Fruit fly (Drosophila melanogaster): ENCODE measurements around the gene mh.

The mh gene

DNA sequence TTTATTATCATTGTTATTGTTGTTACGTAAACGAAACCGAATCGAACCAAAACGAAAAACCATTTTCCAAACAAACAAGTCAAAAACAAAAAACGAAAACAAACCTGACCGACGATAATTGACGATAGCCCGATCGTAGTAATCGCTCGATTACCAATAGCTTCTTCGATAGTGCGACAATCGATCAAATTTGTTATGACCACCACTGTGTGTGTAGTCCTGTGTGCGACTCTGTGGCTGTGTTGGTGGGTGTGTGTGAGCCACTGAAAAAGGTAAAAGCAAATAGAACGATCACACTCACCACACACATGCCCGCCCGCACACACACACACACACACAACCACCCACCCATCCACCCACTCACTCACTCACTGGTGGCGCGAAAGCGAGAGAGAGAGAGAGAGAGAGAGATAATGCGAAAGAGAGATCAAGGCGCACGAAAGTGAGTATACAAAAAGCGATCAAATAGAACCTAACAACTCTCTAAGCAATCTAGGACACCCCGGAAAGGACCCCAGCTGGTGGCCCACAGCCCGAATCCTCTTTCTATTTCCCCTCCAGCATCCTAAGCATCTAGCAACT is 9.3 kb upstream of the mh start:
- no peak for TF ChIP-seq D1 (tag; optimal IDR thresholded peaks at IDR 0.05)
- no peak for TF ChIP-seq CG10348 (GFP tag; IDR thresholded peaks at IDR 0.05)
- no peak for TF ChIP-seq CG12605 (GFP tag; IDR thresholded peaks at IDR 0.05)
- TF ChIP-seq Ets98B (GFP tag; IDR thresholded peaks at IDR 0.05), result no peak
- no peak for TF ChIP-seq CG15710 (tag; optimal IDR thresholded peaks at IDR 0.05)
- TF ChIP-seq gl (tag; optimal IDR thresholded peaks at IDR 0.05), result no peak
- no peak for TF ChIP-seq Pif1B (GFP tag; optimal IDR thresholded peaks at IDR 0.05)
- no peak for TF ChIP-seq EcR (GFP tag; optimal IDR thresholded peaks at IDR 0.05)
- no peak for TF ChIP-seq CG8159 (tag; optimal IDR thresholded peaks at IDR 0.05)
- no peak for TF ChIP-seq fd96Ca (GFP tag; IDR thresholded peaks at IDR 0.05)

DNA sequence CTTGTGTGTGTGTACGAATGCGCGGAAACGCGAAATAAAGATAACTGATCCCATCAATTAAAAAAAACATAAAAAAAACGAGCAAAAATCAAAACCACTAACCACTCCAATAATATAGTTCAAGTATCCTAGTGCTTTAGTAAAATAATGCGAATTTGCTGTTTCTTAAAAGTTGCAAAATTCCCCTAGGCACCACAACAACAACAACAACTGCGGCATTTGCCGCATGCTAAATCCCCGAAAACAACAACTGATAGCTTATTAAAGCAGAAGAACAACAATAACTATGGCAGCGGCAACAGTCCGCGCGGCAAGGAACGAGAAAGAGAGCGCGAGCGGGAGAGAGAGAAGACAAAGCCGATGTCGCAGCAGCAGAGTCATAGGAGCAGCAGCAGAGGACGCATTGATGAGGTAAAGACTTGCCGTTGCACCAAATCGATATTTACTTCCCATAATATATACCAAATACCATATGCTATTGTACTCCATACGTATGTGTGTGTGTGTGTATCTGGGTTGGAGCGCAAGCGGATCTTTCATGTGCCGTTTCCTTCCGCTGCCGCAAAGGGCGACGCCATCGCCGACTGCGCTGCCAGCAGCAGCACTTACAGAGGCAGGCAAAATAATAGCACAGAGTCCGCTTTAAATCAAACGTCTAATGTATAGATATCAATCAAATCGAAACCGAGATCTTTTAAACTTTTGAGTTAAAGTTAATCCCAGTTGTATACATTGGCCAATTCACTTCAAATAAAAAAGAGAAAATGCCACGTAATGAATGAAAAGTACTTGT is 8.0 kb upstream of the mh start:
- TF ChIP-seq rn (GFP tag; IDR thresholded peaks at IDR 0.05) (no peak), CG13204 (GFP tag; optimal IDR thresholded peaks at IDR 0.05) (peak; percentile 16)

dm6 chrX:15482236-15482660 is 7.0 kb upstream of the mh start, which contains the start of gene CG6340:
Gene CG6340, plus strand, starts transcription at chrX:15482374.
- TF ChIP-seq CG15710 (tag; optimal IDR thresholded peaks at IDR 0.05) (peak; percentile 17), CG8159 (tag; optimal IDR thresholded peaks at IDR 0.05) (peak; percentile 37), CG4496 (GFP tag; IDR thresholded peaks at IDR 0.05) (0 out of 3 replicates have a peak, but pooled peaks have one; percentile 18), Ets98B (GFP tag; IDR thresholded peaks at IDR 0.05) (no peak), CG8301 (tag; optimal IDR thresholded peaks at IDR 0.05) (peak; percentile 6)

DNA sequence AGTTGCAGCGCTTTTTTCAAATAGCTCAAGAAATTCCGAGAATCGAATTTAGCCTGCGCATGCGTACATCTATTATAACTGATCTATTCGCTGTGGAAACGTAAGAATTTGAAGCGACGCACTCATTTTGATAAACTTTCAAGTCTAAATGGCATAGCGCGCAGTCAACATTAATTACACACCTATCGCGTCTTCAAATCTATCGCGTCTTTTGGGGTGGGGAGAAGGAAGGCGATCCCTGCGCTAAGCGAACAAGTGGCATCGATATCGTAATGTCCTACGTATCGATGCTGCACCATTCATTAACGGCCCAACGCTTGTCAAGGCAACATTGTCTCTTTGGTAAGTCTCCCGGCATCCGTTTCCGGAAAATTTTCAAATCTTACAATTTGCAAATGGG is 591 bp upstream of the mh start, which contains the start of gene CG6324:
TSS of gene CG6324 (plus strand) at position 301 of the 400 bp plus-strand sequence.
- TF ChIP-seq CG12605 (GFP tag; IDR thresholded peaks at IDR 0.05) (no peak), CG34367 (tag; optimal IDR thresholded peaks at IDR 0.05) (no peak), CG17806 (tag; optimal IDR thresholded peaks at IDR 0.05) (no peak), gl (tag; optimal IDR thresholded peaks at IDR 0.05) (no peak), Pif1B (GFP tag; optimal IDR thresholded peaks at IDR 0.05) (no peak), CG15710 (tag; optimal IDR thresholded peaks at IDR 0.05) (no peak), CG8301 (tag; optimal IDR thresholded peaks at IDR 0.05) (no peak), Pif1A (GFP tag; optimal IDR thresholded peaks at IDR 0.05) (no peak)

dm6 chrX:15471904-15472303 is 3.3 kb downstream of the mh start, which contains the start of the genes Grip128 and Alg14:
Gene Grip128, minus strand, starts transcription at chrX:15472119.
Gene Alg14, plus strand, starts transcription at chrX:15472164.
- no peak for TF ChIP-seq gl (tag; optimal IDR thresholded peaks at IDR 0.05)
- TF ChIP-seq Snoo (tag; optimal IDR thresholded peaks at IDR 0.05), result no peak
- no peak for TF ChIP-seq CG34367 (tag; optimal IDR thresholded peaks at IDR 0.05)
- no peak for TF ChIP-seq CG10348 (GFP tag; IDR thresholded peaks at IDR 0.05)

DNA sequence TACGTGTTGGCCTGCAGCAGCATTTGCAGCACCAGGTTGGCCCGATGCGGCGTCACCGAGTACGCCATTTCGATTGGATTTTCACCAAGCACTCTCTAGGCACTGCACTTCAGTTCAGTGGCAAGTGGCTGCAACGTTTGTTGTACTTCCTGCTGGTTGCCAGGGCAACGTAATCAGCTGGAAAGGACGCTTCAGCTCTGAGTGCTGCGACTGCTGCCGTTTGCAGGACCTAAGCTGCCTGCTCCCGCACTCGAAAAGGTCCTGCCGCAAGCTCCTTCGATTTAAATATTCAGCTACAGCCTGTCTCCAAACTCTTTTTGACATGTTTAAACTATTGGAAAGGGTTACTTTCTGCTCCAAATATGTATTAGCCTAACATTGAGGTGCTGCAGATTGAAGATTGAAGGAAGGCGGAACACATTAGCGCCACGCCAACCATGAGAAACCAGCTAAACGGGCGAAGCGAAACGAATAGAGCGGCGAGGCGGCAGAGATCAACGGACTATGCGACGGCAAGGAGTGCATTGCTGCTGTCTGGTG is 7.7 kb downstream of the mh start, which contains the start of the genes CG15642 and CG15641:
TSS of gene CG15642 (minus strand) at position 356 of the 540 bp plus-strand sequence.
TSS of gene CG15641 (plus strand) at position 490 of the 540 bp plus-strand sequence.
- TF ChIP-seq Snoo (tag; optimal IDR thresholded peaks at IDR 0.05) (no peak), CG8159 (tag; optimal IDR thresholded peaks at IDR 0.05) (no peak), CG13204 (GFP tag; optimal IDR thresholded peaks at IDR 0.05) (no peak), CG9948 (tag; optimal IDR thresholded peaks at IDR 0.05) (no peak), CG14655 (GFP tag; optimal IDR thresholded peaks at IDR 0.05) (no peak), CG15710 (tag; optimal IDR thresholded peaks at IDR 0.05) (no peak), fd96Ca (GFP tag; IDR thresholded peaks at IDR 0.05) (no peak), rn (GFP tag; IDR thresholded peaks at IDR 0.05) (no peak), D1 (tag; optimal IDR thresholded peaks at IDR 0.05) (no peak), Pif1A (GFP tag; optimal IDR thresholded peaks at IDR 0.05) (no peak), CG12605 (GFP tag; IDR thresholded peaks at IDR 0.05) (no peak), CG10348 (GFP tag; IDR thresholded peaks at IDR 0.05) (no peak), EcR (GFP tag; optimal IDR thresholded peaks at IDR 0.05) (no peak), CG34367 (tag; optimal IDR thresholded peaks at IDR 0.05) (no peak), CG17806 (tag; optimal IDR thresholded peaks at IDR 0.05) (no peak), CG4496 (GFP tag; IDR thresholded peaks at IDR 0.05) (no peak), Pif1B (GFP tag; optimal IDR thresholded peaks at IDR 0.05) (no peak)

dm6 chrX:15465410-15465809 is 9.8 kb downstream of the mh start:
- 0 out of 2 replicates have a peak, but pooled peaks have one; percentile 30 for TF ChIP-seq CG32121 (GFP tag; IDR thresholded peaks at IDR 0.05)
- no peak for TF ChIP-seq CG10348 (GFP tag; IDR thresholded peaks at IDR 0.05)
- TF ChIP-seq rn (GFP tag; IDR thresholded peaks at IDR 0.05), result no peak
- no peak for TF ChIP-seq Pif1A (GFP tag; optimal IDR thresholded peaks at IDR 0.05)
- no peak for TF ChIP-seq CG17806 (tag; optimal IDR thresholded peaks at IDR 0.05)
- no peak for TF ChIP-seq CG12605 (GFP tag; IDR thresholded peaks at IDR 0.05)
- TF ChIP-seq Pif1B (GFP tag; optimal IDR thresholded peaks at IDR 0.05), result no peak
- TF ChIP-seq CG14655 (GFP tag; optimal IDR thresholded peaks at IDR 0.05), result no peak
- TF ChIP-seq CG9948 (tag; optimal IDR thresholded peaks at IDR 0.05), result no peak
- no peak; the same call in 1 of the 2 replicates for TF ChIP-seq Ets98B (GFP tag; IDR thresholded peaks at IDR 0.05)
- no peak for TF ChIP-seq Snoo (tag; optimal IDR thresholded peaks at IDR 0.05)
- no peak for TF ChIP-seq CG15710 (tag; optimal IDR thresholded peaks at IDR 0.05)
- TF ChIP-seq CG4496 (GFP tag; IDR thresholded peaks at IDR 0.05), result peak; percentile 93
- 0 out of 3 replicates have a peak, but pooled peaks have one; percentile 43 for TF ChIP-seq fd96Ca (GFP tag; IDR thresholded peaks at IDR 0.05)
- TF ChIP-seq CG8159 (tag; optimal IDR thresholded peaks at IDR 0.05), result no peak
- no peak for TF ChIP-seq gl (tag; optimal IDR thresholded peaks at IDR 0.05)
- TF ChIP-seq CG34367 (tag; optimal IDR thresholded peaks at IDR 0.05), result no peak
- TF ChIP-seq CG13204 (GFP tag; optimal IDR thresholded peaks at IDR 0.05), result no peak
- peak; percentile 70 for TF ChIP-seq EcR (GFP tag; optimal IDR thresholded peaks at IDR 0.05)

All from whole organism, pupa.